Worm (Caenorhabditis elegans) whole organism, midembryonic: ENCODE measurements around the gene fbxb-46.

Source experiments
- T22C8.4 ChIP-seq: fragments of 200-800 bp; sonication (Bioruptor generic); IDR thresholded peaks from 2 replicates; pipeline ENCODE4 v1.3.6; 2022; ENCODE audit warnings: missing genetic modification characterization, missing compliant biosample characterization
- cog-1 ChIP-seq: sonication (generic microtip); optimal IDR thresholded peaks from 2 replicates; lab custom pipeline; 2016; ENCODE audit warnings: missing genetic modification characterization, missing compliant biosample characterization
- flt-1 ChIP-seq: fragments of 200-800 bp; sonication (Bioruptor generic); IDR thresholded peaks from 2 replicates; pipeline ENCODE4 v1.3.6; 2022; ENCODE audit warnings: missing genetic modification characterization, missing compliant biosample characterization
- klf-2 ChIP-seq: fragments of 200-800 bp; sonication (Bioruptor generic); conservative IDR thresholded peaks from 2 replicates; pipeline ENCODE4 v1.3.6; 2022; ENCODE audit warnings: missing genetic modification reagents, missing genetic modification characterization, missing compliant biosample characterization
- med-1 ChIP-seq: sonication (generic microtip); optimal IDR thresholded peaks from 2 replicates; lab custom pipeline; 2017; ENCODE audit warnings: missing genetic modification characterization, mild to moderate bottlenecking, missing compliant biosample characterization, antibody characterized with exemption, missing genetic modification reagents; ENCODE audit not compliant: insufficient read depth
- ref-1 ChIP-seq: fragments of 200-800 bp; sonication (Bioruptor generic); conservative IDR thresholded peaks from 2 replicates; pipeline ENCODE4 v1.3.6; 2022; ENCODE audit warnings: missing genetic modification reagents, missing genetic modification characterization, missing compliant biosample characterization
- tab-1 ChIP-seq: fragments of 200-800 bp; sonication (Bioruptor generic); IDR thresholded peaks from 2 replicates; pipeline ENCODE4 v1.3.6; 2022; ENCODE audit warnings: missing genetic modification characterization, missing compliant biosample characterization
- ztf-23 ChIP-seq: fragments of 200-800 bp; sonication (Bioruptor generic); IDR thresholded peaks from 2 replicates; pipeline ENCODE4 v1.3.6; 2022; ENCODE audit warnings: missing genetic modification reagents, missing genetic modification characterization, missing compliant biosample characterization
- ztf-29 ChIP-seq: fragments of 200-800 bp; sonication (Bioruptor generic); IDR thresholded peaks from 2 replicates; pipeline ENCODE4 v1.3.6; 2022; ENCODE audit warnings: missing genetic modification reagents, missing genetic modification characterization, missing compliant biosample characterization

fbxb-46 gene

ce11 chrII:1537321-1537720 is 33.6 kb downstream of the fbxb-46 start, which contains the start of gene fbxb-42:
TSS of gene fbxb-42 (plus strand) at chrII:1537621.
- no peak for TF ChIP-seq klf-2 (GFP tag; lab: Robert Waterston, UW)
- TF ChIP-seq cog-1 (tag; lab: Kevin White, UChicago) = no peak
- no peak for TF ChIP-seq med-1
- no peak for TF ChIP-seq flt-1 (GFP tag; lab: Robert Waterston, UW)
- TF ChIP-seq T22C8.4 (GFP tag; lab: Robert Waterston, UW) = no peak
- no peak for TF ChIP-seq ref-1
- TF ChIP-seq ztf-23 = no peak
- TF ChIP-seq tab-1 (GFP tag; lab: Robert Waterston, UW) = no peak
- TF ChIP-seq ztf-29 (GFP tag; lab: Robert Waterston, UW) = no peak

- TF ChIP-seq flt-1 (GFP tag; lab: Robert Waterston, UW) = no peak
- TF ChIP-seq T22C8.4 (GFP tag; lab: Robert Waterston, UW) = no peak
- no peak for TF ChIP-seq ztf-29 (GFP tag; lab: Robert Waterston, UW)
- no peak for TF ChIP-seq ref-1
- TF ChIP-seq med-1 = no peak
- no peak for TF ChIP-seq ztf-23
- no peak for TF ChIP-seq tab-1 (GFP tag; lab: Robert Waterston, UW)
- TF ChIP-seq klf-2 (GFP tag; lab: Robert Waterston, UW) = no peak
- no peak for TF ChIP-seq cog-1 (tag; lab: Kevin White, UChicago)
Measured at ce11 chrII:1535931-1536330, 35.0 kb downstream of the fbxb-46 start, which contains the start of gene fbxb-43. TSS of gene fbxb-43 (plus strand) at chrII:1536231.

DNA sequence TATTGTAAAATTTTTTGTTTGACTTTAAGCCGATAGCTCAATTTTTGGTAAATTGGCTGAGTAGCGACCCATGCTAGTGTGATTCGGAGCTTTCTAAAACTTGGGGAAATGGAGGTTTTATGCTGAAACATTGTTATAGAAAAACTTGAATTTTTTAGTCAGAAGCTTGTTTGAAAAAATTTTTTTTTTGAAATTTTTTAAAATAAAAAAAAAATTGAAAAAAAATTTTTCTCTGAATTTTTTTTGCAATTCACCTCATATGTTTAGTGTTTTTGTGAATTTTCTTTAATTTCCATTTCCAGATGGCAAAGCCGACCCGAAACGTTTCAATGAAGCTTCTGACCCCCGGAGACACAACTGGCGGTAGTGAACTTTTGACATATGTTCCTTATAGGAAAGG is 41.9 kb downstream of the fbxb-46 start, which contains the start of gene Y51H7BR.4:
Gene Y51H7BR.4 (plus strand): TSS at position 301 of the 400 bp plus-strand sequence.
- TF ChIP-seq T22C8.4 (GFP tag; lab: Robert Waterston, UW) (no peak), flt-1 (GFP tag; lab: Robert Waterston, UW) (no peak), ref-1 (no peak), ztf-23 (no peak), ztf-29 (GFP tag; lab: Robert Waterston, UW) (no peak), med-1 (no peak), cog-1 (tag; lab: Kevin White, UChicago) (no peak), klf-2 (GFP tag; lab: Robert Waterston, UW) (no peak), tab-1 (GFP tag; lab: Robert Waterston, UW) (no peak)

ce11 chrII:1525498-1525897 is 45.4 kb downstream of the fbxb-46 start, which contains the start of gene Y51H7BR.7:
TSS of gene Y51H7BR.7 (minus strand) at chrII:1525598.
- TF ChIP-seq tab-1 (GFP tag; lab: Robert Waterston, UW) (no peak), flt-1 (GFP tag; lab: Robert Waterston, UW) (no peak), cog-1 (tag; lab: Kevin White, UChicago) (no peak), ref-1 (no peak), klf-2 (GFP tag; lab: Robert Waterston, UW) (no peak), T22C8.4 (GFP tag; lab: Robert Waterston, UW) (no peak), med-1 (no peak), ztf-29 (GFP tag; lab: Robert Waterston, UW) (no peak), ztf-23 (no peak)

ce11 chrII:1521956-1522355 is 49.0 kb downstream of the fbxb-46 start:
- TF ChIP-seq klf-2 (GFP tag; lab: Robert Waterston, UW) (no peak), med-1 (no peak)
